Worm (Caenorhabditis elegans) whole organism, early embryonic: ENCODE results near the gene inx-6.

Experiments used
- B0310.2 ChIP-seq: sonication (generic microtip); optimal IDR thresholded peaks from 2 replicates; lab custom pipeline; 2016; ENCODE audit warnings: mild to moderate bottlenecking, missing genetic modification characterization, missing compliant biosample characterization
- F13C5.2 ChIP-seq: sonication (generic microtip); optimal IDR thresholded peaks from 2 replicates; lab custom pipeline; 2017; ENCODE audit warnings: mild to moderate bottlenecking, missing genetic modification characterization, inconsistent platforms, missing compliant biosample characterization
- aly-1 ChIP-seq: sonication (generic microtip); optimal IDR thresholded peaks from 2 replicates; lab custom pipeline; 2016; ENCODE audit warnings: missing genetic modification characterization, missing compliant biosample characterization
- ama-1 ChIP-seq: fragments of 150-350 bp; optimal IDR thresholded peaks from 2 replicates; lab custom pipeline; 2014
- flt-1 ChIP-seq: fragments of 200-800 bp; sonication (Bioruptor generic); IDR thresholded peaks from 2 replicates; pipeline ENCODE4 v1.3.6; 2022; ENCODE audit warnings: missing genetic modification characterization, missing compliant biosample characterization

ce11 chrIV:12783165-12783564, 36.8 kb downstream of the inx-6 start:
- TF ChIP-seq flt-1 (GFP tag; lab: Robert Waterston, UW): no peak
- no peak for TF ChIP-seq aly-1 (tag; lab: Kevin White, UChicago)
- TF ChIP-seq F13C5.2 (tag; lab: Kevin White, UChicago): no peak
- TF ChIP-seq ama-1 (lab: Kevin White, UChicago): no peak
- no peak for TF ChIP-seq B0310.2 (tag; lab: Kevin White, UChicago)
